Fruit fly (Drosophila melanogaster): ENCODE results near the gene ImpE2.

Gene ImpE2

dm6 chr3L:3544221-3544620 is 31.7 kb upstream of the ImpE2 start:
- TF ChIP-seq br (GFP tag; optimal IDR thresholded peaks at IDR 0.05) (peak; percentile 45), CG32264 (GFP tag; optimal IDR thresholded peaks at IDR 0.05) (no peak), Abd-B (GFP tag; optimal IDR thresholded peaks at IDR 0.05) (no peak), psq (GFP tag; optimal IDR thresholded peaks at IDR 0.05) (peak; percentile 55), lola (GFP tag; optimal IDR thresholded peaks at IDR 0.05) (no peak), foxo (GFP tag; optimal IDR thresholded peaks at IDR 0.05) (peak in 1 of 2 experiments; percentile 49), Jra (GFP tag; optimal IDR thresholded peaks at IDR 0.05) (peak; percentile 23), woc (GFP tag; optimal IDR thresholded peaks at IDR 0.05) (peak; percentile 35), HLH106 (tag; optimal IDR thresholded peaks at IDR 0.05) (peak; percentile 12), Myc (optimal IDR thresholded peaks at IDR 0.05) (no peak), brk (GFP tag; optimal IDR thresholded peaks at IDR 0.05) (peak; percentile 13), N (GFP tag; optimal IDR thresholded peaks at IDR 0.05) (no peak), tai (GFP tag; optimal IDR thresholded peaks at IDR 0.05) (peak; percentile 43), Vsx2 (GFP tag; optimal IDR thresholded peaks at IDR 0.05; ENCODE audit: partially characterized antibody) (no peak), dsf (GFP tag; optimal IDR thresholded peaks at IDR 0.05; ENCODE audit: borderline replicate concordance) (no peak), Hnf4 (GFP tag; optimal IDR thresholded peaks at IDR 0.05) (peak; percentile 20), fru (GFP tag; optimal IDR thresholded peaks at IDR 0.05) (peak; percentile 56), OdsH (GFP tag; optimal IDR thresholded peaks at IDR 0.05) (peak; percentile 57), ey (GFP tag; optimal IDR thresholded peaks at IDR 0.05) (peak; percentile 75), jim (GFP tag; optimal IDR thresholded peaks at IDR 0.05) (no peak), rgr (GFP tag; optimal IDR thresholded peaks at IDR 0.05) (peak; percentile 64), Dfd (GFP tag; optimal IDR thresholded peaks at IDR 0.05) (no peak), CG9705 (GFP tag; optimal IDR thresholded peaks at IDR 0.05) (no peak), Sp1 (GFP tag; optimal IDR thresholded peaks at IDR 0.05) (peak; percentile 53), Mio (GFP tag; optimal IDR thresholded peaks at IDR 0.05) (no peak), h (GFP tag; optimal IDR thresholded peaks at IDR 0.05) (peak; percentile 39)

dm6 chr3L:3543525-3543971 is 31.1 kb upstream of the ImpE2 start:
- TF ChIP-seq h (GFP tag; optimal IDR thresholded peaks at IDR 0.05) (peak; percentile 44), GATAd (GFP tag; optimal IDR thresholded peaks at IDR 0.05) (no peak), dmrt93B (GFP tag; optimal IDR thresholded peaks at IDR 0.05) (no peak), usp (GFP tag; optimal IDR thresholded peaks at IDR 0.05) (no peak), CrebA (GFP tag; optimal IDR thresholded peaks at IDR 0.05; ENCODE audit: borderline replicate concordance) (no peak), ey (GFP tag; optimal IDR thresholded peaks at IDR 0.05) (no peak), HLH106 (tag; optimal IDR thresholded peaks at IDR 0.05) (no peak), Dfd (GFP tag; optimal IDR thresholded peaks at IDR 0.05) (peak; percentile 34), brk (GFP tag; optimal IDR thresholded peaks at IDR 0.05) (no peak), Hnf4 (GFP tag; optimal IDR thresholded peaks at IDR 0.05) (peak; percentile 22), N (GFP tag; optimal IDR thresholded peaks at IDR 0.05) (no peak), Mio (GFP tag; optimal IDR thresholded peaks at IDR 0.05) (no peak), CG32264 (GFP tag; optimal IDR thresholded peaks at IDR 0.05) (no peak), CG9705 (GFP tag; optimal IDR thresholded peaks at IDR 0.05) (peak; percentile 21), foxo (GFP tag; optimal IDR thresholded peaks at IDR 0.05) (no peak), pan (optimal IDR thresholded peaks at IDR 0.05) (no peak), woc (GFP tag; optimal IDR thresholded peaks at IDR 0.05) (no peak), psq (GFP tag; optimal IDR thresholded peaks at IDR 0.05) (no peak), fru (GFP tag; optimal IDR thresholded peaks at IDR 0.05) (no peak), Sp1 (GFP tag; optimal IDR thresholded peaks at IDR 0.05) (no peak), Rel (GFP tag; optimal IDR thresholded peaks at IDR 0.05) (no peak), Rel (tag; optimal IDR thresholded peaks at IDR 0.05) (peak; percentile 48), Dif (GFP tag; optimal IDR thresholded peaks at IDR 0.05; ENCODE audit: partially characterized antibody) (peak; percentile 48), dsf (GFP tag; optimal IDR thresholded peaks at IDR 0.05; ENCODE audit: borderline replicate concordance) (no peak), Abd-B (GFP tag; optimal IDR thresholded peaks at IDR 0.05) (no peak), rgr (GFP tag; optimal IDR thresholded peaks at IDR 0.05) (no peak), Myc (optimal IDR thresholded peaks at IDR 0.05) (peak; percentile 57), Vsx2 (GFP tag; optimal IDR thresholded peaks at IDR 0.05; ENCODE audit: partially characterized antibody) (peak; percentile 5), Hr83 (GFP tag; optimal IDR thresholded peaks at IDR 0.05; ENCODE audit: poor library complexity, severe bottlenecking) (peak; percentile 2), Jra (GFP tag; optimal IDR thresholded peaks at IDR 0.05) (no peak), br (GFP tag; optimal IDR thresholded peaks at IDR 0.05) (no peak), sage (GFP tag; optimal IDR thresholded peaks at IDR 0.05) (no peak), Hr78 (GFP tag; optimal IDR thresholded peaks at IDR 0.05) (no peak), jim (GFP tag; optimal IDR thresholded peaks at IDR 0.05) (no peak), lola (GFP tag; optimal IDR thresholded peaks at IDR 0.05) (no peak), tai (GFP tag; optimal IDR thresholded peaks at IDR 0.05) (no peak), sv (GFP tag; optimal IDR thresholded peaks at IDR 0.05) (no peak), OdsH (GFP tag; optimal IDR thresholded peaks at IDR 0.05) (no peak), dl (GFP tag; optimal IDR thresholded peaks at IDR 0.05; ENCODE audit: insufficient read depth in 1 of 2, partially characterized antibody in 2 of 2) (peak; percentile 16 to 40)

Data from whole organism, wandering third instar larva.